Worm (Caenorhabditis elegans) whole organism, early embryonic: ENCODE results near the gene T28C6.11.

Source experiments
- F13C5.2 ChIP-seq: sonication (generic microtip); optimal IDR thresholded peaks from 2 replicates; lab custom pipeline; 2017; ENCODE audit warnings: mild to moderate bottlenecking, missing genetic modification characterization, inconsistent platforms, missing compliant biosample characterization
- aly-1 ChIP-seq: sonication (generic microtip); optimal IDR thresholded peaks from 2 replicates; lab custom pipeline; 2016; ENCODE audit warnings: missing genetic modification characterization, missing compliant biosample characterization
- ama-1 ChIP-seq: fragments of 150-350 bp; optimal IDR thresholded peaks from 2 replicates; lab custom pipeline; 2014
- ceh-13 ChIP-seq: fragments of 200-800 bp; sonication (Bioruptor generic); optimal IDR thresholded peaks from 2 replicates; lab custom pipeline; 2018; ENCODE audit warnings: mild to moderate bottlenecking, missing genetic modification characterization, missing compliant biosample characterization
- ets-7 ChIP-seq: sonication (generic microtip); optimal IDR thresholded peaks from 2 replicates; lab custom pipeline; 2016; ENCODE audit warnings: missing genotype, missing genetic modification characterization, missing compliant biosample characterization
- flt-1 ChIP-seq: fragments of 200-800 bp; sonication (Bioruptor generic); IDR thresholded peaks from 2 replicates; pipeline ENCODE4 v1.3.6; 2022; ENCODE audit warnings: missing genetic modification characterization, missing compliant biosample characterization
- hmbx-1 ChIP-seq: sonication (generic microtip); optimal IDR thresholded peaks from 2 replicates; lab custom pipeline; 2016; ENCODE audit warnings: mild to moderate bottlenecking, missing genetic modification characterization, missing compliant biosample characterization
- hmg-4 ChIP-seq: fragments of 200-800 bp; sonication (Bioruptor generic); optimal IDR thresholded peaks from 2 replicates; lab custom pipeline; 2018; ENCODE audit warnings: mild to moderate bottlenecking, missing genetic modification characterization, missing compliant biosample characterization
- pes-1 ChIP-seq: fragments of 200-800 bp; sonication (Bioruptor generic); IDR thresholded peaks from 2 replicates; pipeline ENCODE4 v1.3.6; 2022; ENCODE audit warnings: missing genetic modification reagents, missing genetic modification characterization, missing compliant biosample characterization
- scrt-1 ChIP-seq: fragments of 200-800 bp; sonication (Bioruptor generic); IDR thresholded peaks from 2 replicates; pipeline ENCODE4 v1.3.6; 2022; ENCODE audit warnings: missing genetic modification characterization, missing compliant biosample characterization
- tbx-37 ChIP-seq: fragments of 200-800 bp; sonication (Bioruptor generic); conservative IDR thresholded peaks from 2 replicates; pipeline ENCODE4 v1.3.6; 2022; ENCODE audit warnings: missing genetic modification reagents, missing genetic modification characterization, missing compliant biosample characterization

DNA sequence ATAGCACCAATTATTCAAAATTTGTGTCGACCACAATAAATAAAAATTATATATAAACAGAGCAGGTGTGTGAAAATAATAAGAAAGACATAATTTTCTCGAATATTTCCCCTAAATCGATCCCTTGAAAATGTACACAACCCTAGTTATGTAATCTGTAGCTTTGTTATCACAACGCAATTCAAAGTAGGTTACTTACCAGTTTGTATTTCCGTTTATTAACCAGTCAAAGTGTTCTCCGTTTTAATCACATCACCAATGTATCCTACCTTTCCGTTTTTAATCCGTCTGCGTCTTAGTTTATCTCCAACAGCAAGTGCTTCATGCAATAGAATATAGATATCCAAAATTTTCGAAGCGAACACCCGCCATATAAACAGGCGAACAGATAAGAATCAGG, 13.2 kb upstream of the T28C6.11 start:
- TF ChIP-seq hmbx-1 (tag; lab: Kevin White, UChicago) (no peak), F13C5.2 (tag; lab: Kevin White, UChicago) (no peak), ama-1 (lab: Kevin White, UChicago) (no peak), flt-1 (GFP tag; lab: Robert Waterston, UW) (no peak), hmg-4 (GFP tag; lab: Kevin White, UChicago) (no peak), aly-1 (tag; lab: Kevin White, UChicago) (no peak), pes-1 (GFP tag; lab: Robert Waterston, UW) (no peak), scrt-1 (GFP tag; lab: Robert Waterston, UW) (no peak), tbx-37 (GFP tag; lab: Robert Waterston, UW) (no peak), ets-7 (tag; lab: Kevin White, UChicago) (no peak), ceh-13 (GFP tag; lab: Kevin White, UChicago) (no peak)
